Worm (Caenorhabditis elegans) whole organism, L3 larva: ENCODE results near the gene kin-18.

Experiments
- ZK546.5 ChIP-seq: sonication (generic microtip); optimal IDR thresholded peaks from 2 replicates; lab custom pipeline; 2017; ENCODE audit warnings: missing biosample characterization, missing genetic modification characterization
- ceh-16 ChIP-seq: sonication (generic microtip); optimal IDR thresholded peaks from 2 replicates; lab custom pipeline; 2017; ENCODE audit warnings: missing biosample characterization, missing genetic modification characterization
- ceh-28 ChIP-seq: fragments of 150-350 bp; optimal IDR thresholded peaks from 2 replicates; lab custom pipeline; 2014; ENCODE audit warnings: missing biosample characterization, missing genetic modification reagents, missing genetic modification characterization
- ceh-9 ChIP-seq: sonication (generic microtip); optimal IDR thresholded peaks from 2 replicates; lab custom pipeline; 2018; ENCODE audit warnings: missing biosample characterization, missing genetic modification characterization
- daf-12 ChIP-seq: fragments of 150-350 bp; optimal IDR thresholded peaks from 2 replicates; lab custom pipeline; 2014; ENCODE audit warnings: missing biosample characterization, missing genetic modification reagents, missing genetic modification characterization
- elt-1 ChIP-seq: fragments of 150-350 bp; optimal IDR thresholded peaks from 2 replicates; lab custom pipeline; 2014; ENCODE audit warnings: missing biosample characterization, missing genetic modification characterization
- elt-2 ChIP-seq: sonication (generic microtip); optimal IDR thresholded peaks from 2 replicates; lab custom pipeline; 2016; ENCODE audit warnings: missing genetic modification reagents, mild to moderate bottlenecking, missing genetic modification characterization, missing compliant biosample characterization
- lin-15B ChIP-seq: fragments of 150-350 bp; optimal IDR thresholded peaks from 2 replicates; lab custom pipeline; 2014; ENCODE audit warnings: missing biosample characterization, missing genetic modification characterization
- lin-39 ChIP-seq: fragments of 150-350 bp; optimal IDR thresholded peaks from 2 replicates; lab custom pipeline; 2018; ENCODE audit warnings: missing biosample characterization, missing genetic modification reagents, missing genetic modification characterization
- lsy-12 ChIP-seq: sonication (generic microtip); optimal IDR thresholded peaks from 2 replicates; lab custom pipeline; 2016; ENCODE audit warnings: mild to moderate bottlenecking, missing genetic modification characterization, missing compliant biosample characterization
- nfya-1 ChIP-seq: sonication (generic microtip); optimal IDR thresholded peaks from 2 replicates; lab custom pipeline; 2017; ENCODE audit warnings: missing genetic modification characterization, mild to moderate bottlenecking, missing compliant biosample characterization, antibody characterized with exemption, moderate library complexity; ENCODE audit not compliant: insufficient read depth
- nhr-11 ChIP-seq: fragments of 150-350 bp; optimal IDR thresholded peaks from 2 replicates; lab custom pipeline; 2014; ENCODE audit warnings: missing biosample characterization, missing genetic modification characterization
- nhr-12 ChIP-seq: fragments of 150-350 bp; optimal IDR thresholded peaks from 2 replicates; lab custom pipeline; 2014; ENCODE audit warnings: missing biosample characterization, missing genetic modification characterization
- nhr-23 ChIP-seq: fragments of 150-350 bp; optimal IDR thresholded peaks from 2 replicates; lab custom pipeline; 2014; ENCODE audit warnings: missing biosample characterization, missing genetic modification reagents, missing genetic modification characterization
- nhr-25 ChIP-seq: sonication (generic microtip); optimal IDR thresholded peaks from 2 replicates; lab custom pipeline; 2017; ENCODE audit warnings: missing biosample characterization, missing genetic modification characterization
- nhr-43 ChIP-seq: sonication (generic microtip); optimal IDR thresholded peaks from 2 replicates; lab custom pipeline; 2016; ENCODE audit warnings: mild to moderate bottlenecking, missing genetic modification characterization, missing compliant biosample characterization; ENCODE audit not compliant: poor library complexity, severe bottlenecking
- pha-4 ChIP-seq: fragments of 150-350 bp; optimal IDR thresholded peaks from 2 replicates; lab custom pipeline; 2014; ENCODE audit warnings: missing biosample characterization, missing genetic modification reagents, missing genetic modification characterization
- pqm-1 ChIP-seq: fragments of 150-350 bp; optimal IDR thresholded peaks from 2 replicates; lab custom pipeline; 2017; ENCODE audit warnings: missing biosample characterization, missing genetic modification characterization, inconsistent platforms
- sea-2 ChIP-seq: fragments of 150-350 bp; sonication (generic microtip); optimal IDR thresholded peaks from 4 replicates; lab custom pipeline; 2014; ENCODE audit warnings: missing biosample characterization, missing genetic modification reagents, missing genetic modification characterization
- skn-1 ChIP-seq: fragments of 150-350 bp; optimal IDR thresholded peaks from 2 replicates; lab custom pipeline; 2014; ENCODE audit warnings: missing biosample characterization, missing genetic modification characterization
- snpc-4 ChIP-seq: fragments of 150-350 bp; optimal IDR thresholded peaks from 2 replicates; lab custom pipeline; 2014; ENCODE audit warnings: missing biosample characterization, missing genetic modification characterization
- tbx-2 ChIP-seq: sonication (generic microtip); optimal IDR thresholded peaks from 2 replicates; lab custom pipeline; 2016; ENCODE audit warnings: mild to moderate bottlenecking, missing genetic modification characterization, missing compliant biosample characterization
- unc-62 ChIP-seq: fragments of 150-350 bp; sonication (generic microtip); optimal IDR thresholded peaks from 4 replicates; lab custom pipeline; 2014; ENCODE audit warnings: missing biosample characterization, missing genetic modification reagents, missing genetic modification characterization
- ztf-4 ChIP-seq: fragments of 150-350 bp; optimal IDR thresholded peaks from 2 replicates; lab custom pipeline; 2014; ENCODE audit warnings: missing biosample characterization, missing genetic modification characterization

Gene kin-18

ce11 chrIII:6173020-6173597 lies 54.7 kb downstream of the kin-18 start, which contains the start of the genes abcf-3 and F42A10.5:
abcf-3 (plus strand) TSS chrIII:6173403.
F42A10.5 (minus strand) TSS chrIII:6173477.
- TF ChIP-seq nfya-1 (peak; percentile 77), lin-15B (tag; lab: Kevin White, UChicago) (peak; percentile 74), ztf-4 (tag; lab: Kevin White, UChicago) (peak; percentile 42), nhr-23 (tag; lab: Kevin White, UChicago) (peak; percentile 72), elt-1 (tag; lab: Kevin White, UChicago) (no peak), ZK546.5 (tag; lab: Kevin White, UChicago) (no peak), nhr-12 (tag; lab: Kevin White, UChicago) (no peak), daf-12 (tag; lab: Kevin White, UChicago) (no peak), lin-39 (tag; lab: Kevin White, UChicago) (peak; percentile 14), lsy-12 (peak; percentile 25), ceh-16 (tag; lab: Kevin White, UChicago) (no peak), ceh-28 (tag; lab: Kevin White, UChicago) (peak; percentile 12), elt-2 (peak; percentile 34), pqm-1 (tag; lab: Kevin White, UChicago) (no peak), nhr-11 (peak; percentile 28), nhr-25 (tag; lab: Kevin White, UChicago) (peak; percentile 44), unc-62 (GFP tag; lab: Kevin White, UChicago) (no peak), snpc-4 (tag; lab: Kevin White, UChicago) (no peak), pha-4 (tag; lab: Kevin White, UChicago) (peak; percentile 79), nhr-43 (tag; lab: Kevin White, UChicago) (peak; percentile 50), tbx-2 (tag; lab: Kevin White, UChicago) (peak; percentile 12), skn-1 (tag; lab: Kevin White, UChicago) (peak; percentile 6), ceh-9 (no peak), sea-2 (GFP tag; lab: Kevin White, UChicago) (no peak)
